Fruit fly (Drosophila melanogaster) whole organism: ENCODE measurements around the gene CG43321.

Experiments
- CG8478 ChIP-seq: fragments of >200 bp; optimal IDR thresholded peaks from 2 replicates; lab custom pipeline; 2018; ENCODE audit warnings: inconsistent platforms
- pan ChIP-seq: fragments of >200 bp; optimal IDR thresholded peaks from 2 replicates; lab custom pipeline; 2017
- psq ChIP-seq: fragments of >200 bp; optimal IDR thresholded peaks from 2 replicates; lab custom pipeline; 2017

DNA sequence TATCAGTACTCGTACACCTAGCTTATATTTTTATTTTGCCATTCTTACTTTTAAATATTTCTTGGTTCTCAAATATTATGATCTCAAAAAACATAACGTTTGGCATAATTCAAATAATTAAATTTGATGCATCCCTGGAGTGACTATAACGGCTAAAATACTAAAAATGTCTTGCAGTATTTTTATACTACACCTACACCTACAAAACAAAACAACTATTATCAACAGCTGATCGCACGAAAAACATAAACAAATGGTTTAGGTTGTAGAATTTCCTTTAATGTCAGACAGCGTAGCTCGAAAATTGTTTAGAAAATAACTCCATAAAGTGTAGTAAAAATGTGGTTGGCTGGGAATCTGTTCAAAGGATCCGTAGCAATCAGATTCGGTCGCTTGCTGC is 1.1 kb downstream of the CG43321 start, which contains the start of gene CG43322:
- TF ChIP-seq psq (lab: Kevin White, UChicago) (no peak), pan (lab: Kevin White, UChicago) (no peak), CG8478 (no peak)
